Fruit fly (Drosophila melanogaster) whole organism, embryonic: ENCODE measurements around the gene nerfin-2.
A peak's percentile ranks its signal among the peaks of the same experiment; 100 is the strongest.

Experiments
- Antp ChIP-seq: fragments of 200-800 bp; sonication (Bioruptor generic); optimal IDR thresholded peaks from 3 replicates; lab custom pipeline; 2016; ENCODE audit warnings: missing biosample characterization, missing genetic modification characterization
- CG10147 ChIP-seq: fragments of 200-800 bp; sonication (Bioruptor generic); optimal IDR thresholded peaks from 2 replicates; lab custom pipeline; 2019; ENCODE audit warnings: missing biosample characterization, mild to moderate bottlenecking, missing genetic modification characterization, moderate library complexity
- CG10209 ChIP-seq: fragments of 200-800 bp; sonication (Bioruptor generic); optimal IDR thresholded peaks from 3 replicates; lab custom pipeline; 2017; ENCODE audit warnings: missing biosample characterization, mild to moderate bottlenecking, missing genetic modification characterization, missing genetic modification reagents
- CG10274 ChIP-seq: fragments of 200-800 bp; sonication (Bioruptor generic); optimal IDR thresholded peaks from 3 replicates; lab custom pipeline; 2017; ENCODE audit warnings: missing biosample characterization, mild to moderate bottlenecking, missing genetic modification characterization
- CG10462 ChIP-seq: fragments of 200-800 bp; sonication (Bioruptor generic); optimal IDR thresholded peaks from 2 replicates; lab custom pipeline; 2016; ENCODE audit warnings: missing biosample characterization, missing genetic modification characterization
- CG10979 ChIP-seq: fragments of 200-800 bp; sonication (Bioruptor generic); optimal IDR thresholded peaks from 2 replicates; lab custom pipeline; 2018; ENCODE audit warnings: missing biosample characterization, mild to moderate bottlenecking, missing genetic modification characterization, moderate library complexity
- CG11398 ChIP-seq: fragments of 200-800 bp; sonication (Bioruptor generic); optimal IDR thresholded peaks from 2 replicates; lab custom pipeline; 2016; ENCODE audit warnings: missing biosample characterization, missing genetic modification characterization
- CG12071 ChIP-seq: fragments of 200-800 bp; sonication (Bioruptor generic); optimal IDR thresholded peaks from 3 replicates; lab custom pipeline; 2018; ENCODE audit warnings: missing biosample characterization, mild to moderate bottlenecking, missing genetic modification characterization
- CG12155 ChIP-seq: fragments of 200-800 bp; sonication (Bioruptor generic); optimal IDR thresholded peaks from 3 replicates; lab custom pipeline; 2016; ENCODE audit warnings: missing biosample characterization, missing genetic modification characterization
- CG15601 ChIP-seq: fragments of 200-800 bp; sonication (Bioruptor generic); optimal IDR thresholded peaks from 3 replicates; lab custom pipeline; 2019; ENCODE audit warnings: missing biosample characterization, mild to moderate bottlenecking, missing genetic modification characterization, moderate library complexity
- CG1647 ChIP-seq: fragments of 200-800 bp; sonication (Bioruptor generic); optimal IDR thresholded peaks from 3 replicates; lab custom pipeline; 2016; ENCODE audit warnings: missing biosample characterization, missing genetic modification characterization
- CG16779 ChIP-seq: fragments of 200-800 bp; sonication (Bioruptor generic); IDR thresholded peaks from 2 replicates; pipeline ENCODE4 v1.3.6; 2022; ENCODE audit warnings: missing biosample characterization, missing genetic modification characterization
- CG18599 ChIP-seq: fragments of 200-800 bp; sonication (Bioruptor generic); optimal IDR thresholded peaks from 3 replicates; lab custom pipeline; 2017; ENCODE audit warnings: missing biosample characterization, missing genetic modification characterization, mild to moderate bottlenecking, moderate library complexity, missing genetic modification reagents
- CG18619 ChIP-seq: fragments of 200-800 bp; sonication (Bioruptor generic); optimal IDR thresholded peaks from 3 replicates; lab custom pipeline; 2017; ENCODE audit warnings: missing biosample characterization, mild to moderate bottlenecking, missing genetic modification characterization
- CG3847 ChIP-seq: fragments of 200-800 bp; sonication (Bioruptor generic); IDR thresholded peaks from 2 replicates; pipeline ENCODE4 v1.3.6; 2022; ENCODE audit warnings: missing biosample characterization, missing genetic modification characterization
- CG6272 ChIP-seq: fragments of 200-800 bp; sonication (Bioruptor generic); IDR thresholded peaks from 2 replicates; pipeline ENCODE4 v1.3.6; 2022; ENCODE audit warnings: missing biosample characterization, missing genetic modification characterization
- CG6654 ChIP-seq: fragments of 200-800 bp; sonication (Bioruptor generic); optimal IDR thresholded peaks from 2 replicates; lab custom pipeline; 2017; ENCODE audit warnings: missing biosample characterization, mild to moderate bottlenecking, missing genetic modification characterization
- CG6765 ChIP-seq: fragments of 200-800 bp; sonication (Bioruptor generic); optimal IDR thresholded peaks from 3 replicates; lab custom pipeline; 2017; ENCODE audit warnings: missing biosample characterization, mild to moderate bottlenecking, missing genetic modification characterization
- D ChIP-seq, 2 experiments: fragments of 200-800 bp in 1 of 2; fragments of >200 bp in 1 of 2; sonication (Bioruptor generic) in 1 of 2; optimal IDR thresholded peaks; 2 replicates in 1 of 2; 3 replicates in 1 of 2; lab custom pipeline; 2017; ENCODE audit warnings: mild to moderate bottlenecking in 1 of 2, missing biosample characterization in 1 of 2, missing genetic modification characterization in 1 of 2, missing genetic modification reagents in 1 of 2
- Dip3 ChIP-seq: fragments of 200-800 bp; sonication (Bioruptor generic); optimal IDR thresholded peaks from 3 replicates; lab custom pipeline; 2016; ENCODE audit warnings: missing biosample characterization, missing genetic modification characterization
- E2f1 ChIP-seq: fragments of 200-800 bp; sonication (Bioruptor generic); IDR thresholded peaks from 2 replicates; pipeline ENCODE4 v1.3.6; 2022; ENCODE audit warnings: missing biosample characterization, missing genetic modification characterization
- H2.0 ChIP-seq: fragments of 200-800 bp; sonication (Bioruptor generic); IDR thresholded peaks from 2 replicates; pipeline ENCODE4 v1.3.6; 2022; ENCODE audit warnings: missing biosample characterization, missing genetic modification characterization
- HHEX ChIP-seq: fragments of 200-800 bp; sonication (Bioruptor generic); optimal IDR thresholded peaks from 3 replicates; lab custom pipeline; 2017; ENCODE audit warnings: missing biosample characterization, mild to moderate bottlenecking, missing genetic modification characterization, missing genetic modification reagents
- HmgZ ChIP-seq: fragments of 200-800 bp; sonication (Bioruptor generic); optimal IDR thresholded peaks from 2 replicates; lab custom pipeline; 2018; ENCODE audit warnings: missing biosample characterization, mild to moderate bottlenecking, missing genetic modification characterization
- Lim3 ChIP-seq: fragments of 200-800 bp; sonication (Bioruptor generic); IDR thresholded peaks from 2 replicates; pipeline ENCODE4 v1.3.6; 2022; ENCODE audit warnings: missing biosample characterization, missing genetic modification characterization
- Meics ChIP-seq: fragments of 200-800 bp; sonication (Bioruptor generic); optimal IDR thresholded peaks from 2 replicates; lab custom pipeline; 2017; ENCODE audit warnings: missing biosample characterization, mild to moderate bottlenecking, missing genetic modification characterization
- Mes4 ChIP-seq: fragments of 200-800 bp; sonication (Bioruptor generic); optimal IDR thresholded peaks from 2 replicates; lab custom pipeline; 2016; ENCODE audit warnings: missing biosample characterization, missing genetic modification characterization
- NFAT ChIP-seq: fragments of 200-800 bp; sonication (Bioruptor generic); IDR thresholded peaks from 2 replicates; pipeline ENCODE4 v1.3.6; 2022; ENCODE audit warnings: missing biosample characterization, missing genetic modification characterization
- YL-1 ChIP-seq: fragments of 200-800 bp; sonication (Bioruptor generic); optimal IDR thresholded peaks from 3 replicates; lab custom pipeline; 2017; ENCODE audit warnings: missing biosample characterization, mild to moderate bottlenecking, missing genetic modification characterization
- ato ChIP-seq: fragments of 200-800 bp; sonication (Bioruptor generic); IDR thresholded peaks from 2 replicates; pipeline ENCODE4 v1.3.6; 2022; ENCODE audit warnings: missing biosample characterization, missing genetic modification characterization; ENCODE audit not compliant: partially characterized antibody
- cato ChIP-seq: fragments of 200-800 bp; sonication (Bioruptor generic); optimal IDR thresholded peaks from 2 replicates; lab custom pipeline; 2016; ENCODE audit warnings: missing biosample characterization, missing genetic modification characterization, borderline replicate concordance
- cg ChIP-seq: fragments of 200-800 bp; sonication (Bioruptor generic); optimal IDR thresholded peaks from 3 replicates; lab custom pipeline; 2019; ENCODE audit warnings: missing biosample characterization, mild to moderate bottlenecking, missing genetic modification characterization, moderate library complexity
- dmrt99B ChIP-seq: fragments of 200-800 bp; sonication (Bioruptor generic); optimal IDR thresholded peaks from 2 replicates; lab custom pipeline; 2018; ENCODE audit warnings: missing biosample characterization, mild to moderate bottlenecking, missing genetic modification characterization, moderate library complexity
- en ChIP-seq: fragments of 200-800 bp; sonication (Bioruptor generic); optimal IDR thresholded peaks from 2 replicates; lab custom pipeline; 2016; ENCODE audit warnings: missing biosample characterization, missing genetic modification characterization
- fu2 ChIP-seq: fragments of 200-800 bp; sonication (Bioruptor generic); optimal IDR thresholded peaks from 2 replicates; lab custom pipeline; 2016; ENCODE audit warnings: missing biosample characterization, missing genetic modification characterization
- her ChIP-seq: fragments of 200-800 bp; sonication (Bioruptor generic); optimal IDR thresholded peaks from 2 replicates; lab custom pipeline; 2016; ENCODE audit warnings: missing biosample characterization, missing genetic modification characterization
- insv ChIP-seq, 2 experiments: fragments of 200-800 bp; sonication (Bioruptor generic); optimal IDR thresholded peaks; 3 replicates each; lab custom pipeline; 2016 to 2018; ENCODE audit warnings: missing biosample characterization in 2 of 2, missing genetic modification characterization in 2 of 2
- kah ChIP-seq: fragments of 200-800 bp; sonication (Bioruptor generic); optimal IDR thresholded peaks from 2 replicates; lab custom pipeline; 2018; ENCODE audit warnings: missing biosample characterization, mild to moderate bottlenecking, missing genetic modification characterization
- ro ChIP-seq: fragments of 200-800 bp; sonication (Bioruptor generic); IDR thresholded peaks from 2 replicates; pipeline ENCODE4 v1.3.6; 2022; ENCODE audit warnings: missing biosample characterization, missing genetic modification characterization
- run ChIP-seq: fragments of 200-800 bp; sonication (Bioruptor generic); optimal IDR thresholded peaks from 3 replicates; lab custom pipeline; 2018; ENCODE audit warnings: missing biosample characterization, mild to moderate bottlenecking, missing genetic modification characterization
- salm ChIP-seq: fragments of 200-800 bp; sonication (Bioruptor generic); optimal IDR thresholded peaks from 2 replicates; lab custom pipeline; 2018; ENCODE audit warnings: missing biosample characterization, mild to moderate bottlenecking, missing genetic modification characterization
- sisA ChIP-seq: fragments of 200-800 bp; sonication (Bioruptor generic); IDR thresholded peaks from 2 replicates; pipeline ENCODE4 v1.3.6; 2022; ENCODE audit warnings: missing biosample characterization, missing genetic modification characterization
- sr ChIP-seq: fragments of 200-800 bp; sonication (Bioruptor generic); IDR thresholded peaks from 3 replicates; pipeline ENCODE4 v1.3.6; 2022; ENCODE audit warnings: missing biosample characterization, missing genetic modification characterization
- tio ChIP-seq: fragments of 200-800 bp; sonication (Bioruptor generic); optimal IDR thresholded peaks from 2 replicates; lab custom pipeline; 2017; ENCODE audit warnings: missing biosample characterization, missing genetic modification characterization, inconsistent platforms
- tll ChIP-seq, 2 experiments: fragments of 200-800 bp in 1 of 2; fragments of >200 bp in 1 of 2; sonication (Bioruptor generic) in 1 of 2; optimal IDR thresholded peaks; 2 replicates each; lab custom pipeline; 2017 to 2019; ENCODE audit warnings: missing biosample characterization in 2 of 2, missing genetic modification characterization in 2 of 2, mild to moderate bottlenecking in 1 of 2, moderate library complexity in 1 of 2
- unc-4 ChIP-seq: fragments of 200-800 bp; sonication (Bioruptor generic); IDR thresholded peaks from 2 replicates; pipeline ENCODE4 v1.3.6; 2022; ENCODE audit warnings: missing biosample characterization, missing genetic modification characterization; ENCODE audit not compliant: partially characterized antibody
- unpg ChIP-seq: fragments of 200-800 bp; sonication (Bioruptor generic); optimal IDR thresholded peaks from 3 replicates; lab custom pipeline; 2018; ENCODE audit warnings: missing biosample characterization, mild to moderate bottlenecking, missing genetic modification characterization, moderate library complexity
- vfl ChIP-seq: fragments of 200-800 bp; sonication (Bioruptor generic); optimal IDR thresholded peaks from 2 replicates; lab custom pipeline; 2016; ENCODE audit warnings: missing biosample characterization, missing genetic modification characterization
- wek ChIP-seq: fragments of 200-800 bp; sonication (Bioruptor generic); optimal IDR thresholded peaks from 3 replicates; lab custom pipeline; 2018; ENCODE audit warnings: missing biosample characterization, mild to moderate bottlenecking, missing genetic modification characterization, moderate library complexity

The nerfin-2 gene

dm6 chr3R:10024032-10024712 is 46.7 kb upstream of the nerfin-2 start (continued):
- TF ChIP-seq cato (GFP tag; lab: Kevin White, UChicago) (no peak), YL-1 (GFP tag; lab: Kevin White, UChicago) (no peak), Mes4 (no peak), kah (GFP tag; lab: Kevin White, UChicago) (no peak), sr (GFP tag; lab: Robert Waterston, UW) (no peak), H2.0 (GFP tag; lab: Robert Waterston, UW) (peak; percentile 19; the same call in 1 of the 2 replicates), insv (GFP tag; optimal IDR thresholded peaks at IDR 0.05; lab: Kevin White, UChicago) (no peak), vfl (GFP tag; lab: Kevin White, UChicago) (no peak), HHEX (peak; percentile 50), fu2 (GFP tag; lab: Kevin White, UChicago) (peak; percentile 21), NFAT (GFP tag; lab: Robert Waterston, UW) (peak; percentile 54), ro (GFP tag; lab: Robert Waterston, UW) (no peak), run (peak; percentile 1), tll (GFP tag; optimal IDR thresholded peaks at IDR 0.05; lab: Kevin White, UChicago) (no peak), unc-4 (GFP tag; lab: Robert Waterston, UW) (no peak), CG6765 (GFP tag; lab: Kevin White, UChicago) (peak; percentile 55), CG6654 (GFP tag; lab: Kevin White, UChicago) (no peak), CG11398 (no peak), CG18619 (GFP tag; lab: Kevin White, UChicago) (no peak), CG15601 (no peak), Meics (peak; percentile 68), unpg (GFP tag; lab: Kevin White, UChicago) (no peak), CG18599 (GFP tag; lab: Kevin White, UChicago) (peak; percentile 87), CG10274 (GFP tag; lab: Kevin White, UChicago) (peak; percentile 72), CG6272 (GFP tag; lab: Robert Waterston, UW) (0 out of 2 replicates have a peak, but pooled peaks have one; percentile 9), Antp (peak; percentile 32), dmrt99B (tag; lab: Kevin White, UChicago) (no peak), tio (no peak), CG10979 (no peak), CG12155 (GFP tag; lab: Kevin White, UChicago) (no peak), Dip3 (GFP tag; lab: Kevin White, UChicago) (no peak), CG3847 (peak; percentile 39; the same call in 1 of the 2 replicates), sisA (GFP tag; lab: Robert Waterston, UW) (0 out of 2 replicates have a peak, but pooled peaks have one; percentile 31), CG10462 (GFP tag; lab: Kevin White, UChicago) (no peak), en (GFP tag; lab: Kevin White, UChicago) (no peak), ato (GFP tag; lab: Robert Waterston, UW) (no peak), her (GFP tag; lab: Kevin White, UChicago) (peak; percentile 54), salm (tag; lab: Kevin White, UChicago) (no peak), E2f1 (GFP tag; lab: Robert Waterston, UW) (no peak), Lim3 (GFP tag; lab: Robert Waterston, UW) (no peak), D (optimal IDR thresholded peaks at IDR 0.05; lab: Kevin White, UChicago) (no peak), D (GFP tag; optimal IDR thresholded peaks at IDR 0.05; lab: Kevin White, UChicago) (no peak), CG10209 (GFP tag; lab: Kevin White, UChicago) (no peak), CG12071 (peak; percentile 62), cg (GFP tag; lab: Kevin White, UChicago) (no peak), CG10147 (GFP tag; lab: Kevin White, UChicago) (no peak), HmgZ (no peak), CG1647 (GFP tag; lab: Kevin White, UChicago) (no peak), wek (GFP tag; lab: Kevin White, UChicago) (no peak), CG16779 (GFP tag; lab: Robert Waterston, UW) (0 out of 2 replicates have a peak, but pooled peaks have one; percentile 26)
